Worm (Caenorhabditis elegans) whole organism, young adult: ENCODE results near the gene ptr-19.

Experiments
- B0336.3 ChIP-seq: fragments of 200-800 bp; sonication (Bioruptor generic); IDR thresholded peaks from 2 replicates; pipeline ENCODE4 v1.3.6; 2022; ENCODE audit warnings: missing genetic modification characterization, missing compliant biosample characterization
- F22D6.2 ChIP-seq: sonication (generic microtip); optimal IDR thresholded peaks from 2 replicates; lab custom pipeline; 2016; ENCODE audit warnings: mild to moderate bottlenecking, missing genetic modification characterization, missing compliant biosample characterization
- F33H1.4 ChIP-seq: fragments of 200-800 bp; sonication (Bioruptor generic); IDR thresholded peaks from 2 replicates; pipeline ENCODE4 v1.3.6; 2022; ENCODE audit warnings: missing genetic modification reagents, missing genetic modification characterization, missing compliant biosample characterization
- Y53F4B.3 ChIP-seq: fragments of 200-800 bp; sonication (Bioruptor generic); IDR thresholded peaks from 2 replicates; pipeline ENCODE4 v1.3.6; 2022; ENCODE audit warnings: missing genetic modification reagents, missing genetic modification characterization, missing compliant biosample characterization
- Y53G8AR.9 ChIP-seq: fragments of 200-800 bp; sonication (Bioruptor generic); conservative IDR thresholded peaks from 2 replicates; pipeline ENCODE4 v1.3.6; 2022; ENCODE audit warnings: missing genetic modification reagents, missing genetic modification characterization, missing compliant biosample characterization
- Y56A3A.18 ChIP-seq: fragments of 200-800 bp; sonication (Bioruptor generic); IDR thresholded peaks from 2 replicates; pipeline ENCODE4 v1.3.6; 2022; ENCODE audit warnings: missing genetic modification reagents, missing genetic modification characterization, missing compliant biosample characterization
- akir-1 ChIP-seq: fragments of 200-800 bp; sonication (Bioruptor generic); optimal IDR thresholded peaks from 2 replicates; lab custom pipeline; 2018; ENCODE audit warnings: mild to moderate bottlenecking, missing genetic modification characterization, moderate library complexity, missing compliant biosample characterization
- aptf-2 ChIP-seq: fragments of 200-800 bp; sonication (Bioruptor generic); conservative IDR thresholded peaks from 2 replicates; pipeline ENCODE4 v1.3.6; 2022; ENCODE audit warnings: missing genetic modification reagents, missing genetic modification characterization, missing compliant biosample characterization
- aptf-3 ChIP-seq: fragments of 200-800 bp; sonication (Bioruptor generic); IDR thresholded peaks from 2 replicates; pipeline ENCODE4 v1.3.6; 2022; ENCODE audit warnings: missing genetic modification characterization, missing compliant biosample characterization
- athp-1 ChIP-seq: sonication (generic microtip); optimal IDR thresholded peaks from 2 replicates; lab custom pipeline; 2017; ENCODE audit warnings: mild to moderate bottlenecking, missing genetic modification characterization, missing compliant biosample characterization
- ceh-40 ChIP-seq: fragments of 200-800 bp; sonication (Bioruptor generic); IDR thresholded peaks from 2 replicates; pipeline ENCODE4 v1.3.6; 2022; ENCODE audit warnings: missing genetic modification characterization, missing compliant biosample characterization
- chd-7 ChIP-seq: sonication (generic microtip); optimal IDR thresholded peaks from 2 replicates; lab custom pipeline; 2016; ENCODE audit warnings: mild to moderate bottlenecking, missing genetic modification characterization, moderate library complexity, missing compliant biosample characterization
- him-1 ChIP-seq: sonication (generic microtip); optimal IDR thresholded peaks from 2 replicates; lab custom pipeline; 2016; ENCODE audit warnings: missing genotype, missing genetic modification reagents, missing genetic modification characterization, missing compliant biosample characterization
- hmg-1.2 ChIP-seq: fragments of 200-800 bp; sonication (Bioruptor generic); IDR thresholded peaks from 2 replicates; pipeline ENCODE4 v1.3.6; 2022; ENCODE audit warnings: missing genetic modification reagents, missing genetic modification characterization, missing compliant biosample characterization
- let-607 ChIP-seq, 2 experiments: fragments of 200-800 bp in 1 of 2; sonication (Bioruptor generic) in 1 of 2; sonication (generic microtip) in 1 of 2; optimal IDR thresholded peaks; 2 replicates each; lab custom pipeline; 2016 to 2018; ENCODE audit warnings: mild to moderate bottlenecking in 2 of 2, missing compliant biosample characterization in 2 of 2, missing genetic modification characterization in 2 of 2, moderate library complexity in 2 of 2, missing genotype in 1 of 2
- lin-26 ChIP-seq: fragments of 200-800 bp; sonication (Bioruptor generic); IDR thresholded peaks from 2 replicates; pipeline ENCODE4 v1.3.6; 2022; ENCODE audit warnings: missing genetic modification reagents, missing genetic modification characterization, missing compliant biosample characterization
- lir-1 ChIP-seq: fragments of 200-800 bp; sonication (Bioruptor generic); conservative IDR thresholded peaks from 2 replicates; pipeline ENCODE4 v1.3.6; 2022; ENCODE audit warnings: missing genetic modification reagents, missing genetic modification characterization, missing compliant biosample characterization
- lsl-1 ChIP-seq: fragments of 200-800 bp; sonication (Bioruptor generic); optimal IDR thresholded peaks from 2 replicates; lab custom pipeline; 2018; ENCODE audit warnings: mild to moderate bottlenecking, missing genetic modification characterization, moderate library complexity, missing compliant biosample characterization
- madf-10 ChIP-seq: sonication (generic microtip); optimal IDR thresholded peaks from 2 replicates; lab custom pipeline; 2016; ENCODE audit warnings: mild to moderate bottlenecking, missing genetic modification characterization, missing compliant biosample characterization
- madf-6 ChIP-seq: fragments of 200-800 bp; sonication (Bioruptor generic); IDR thresholded peaks from 2 replicates; pipeline ENCODE4 v1.3.6; 2022; ENCODE audit warnings: missing genetic modification reagents, missing genetic modification characterization, missing compliant biosample characterization
- madf-8 ChIP-seq: fragments of 200-800 bp; sonication (Bioruptor generic); conservative IDR thresholded peaks from 2 replicates; pipeline ENCODE4 v1.3.6; 2022; ENCODE audit warnings: missing genetic modification reagents, missing genetic modification characterization, missing compliant biosample characterization
- mcd-1 ChIP-seq: fragments of 200-800 bp; sonication (Bioruptor generic); IDR thresholded peaks from 2 replicates; pipeline ENCODE4 v1.3.6; 2022; ENCODE audit warnings: missing genetic modification reagents, missing genetic modification characterization, missing compliant biosample characterization
- mes-4 ChIP-seq: sonication (generic microtip); optimal IDR thresholded peaks from 2 replicates; lab custom pipeline; 2016; ENCODE audit warnings: missing genotype, missing genetic modification characterization, missing compliant biosample characterization
- nfyb-1 ChIP-seq: fragments of 200-800 bp; sonication (Bioruptor generic); IDR thresholded peaks from 2 replicates; pipeline ENCODE4 v1.3.6; 2022; ENCODE audit warnings: missing genetic modification reagents, missing genetic modification characterization, missing compliant biosample characterization
- pha-4 ChIP-seq: fragments of 150-350 bp; sonication (generic microtip); optimal IDR thresholded peaks from 2 replicates; lab custom pipeline; 2014; ENCODE audit warnings: missing biosample characterization, missing genetic modification reagents, missing genetic modification characterization
- rec-8 ChIP-seq, 2 experiments: sonication (generic microtip); optimal IDR thresholded peaks; 2 replicates each; lab custom pipeline; 2016; ENCODE audit warnings: mild to moderate bottlenecking in 2 of 2, missing genetic modification characterization in 2 of 2, missing genetic modification reagents in 2 of 2, missing genotype in 2 of 2, missing biosample characterization in 1 of 2, missing compliant biosample characterization in 1 of 2, moderate library complexity in 1 of 2
- repo-1 ChIP-seq: sonication (generic microtip); optimal IDR thresholded peaks from 2 replicates; lab custom pipeline; 2017; ENCODE audit warnings: mild to moderate bottlenecking, missing genetic modification characterization, missing compliant biosample characterization
- snpc-1.1 ChIP-seq: sonication (generic microtip); optimal IDR thresholded peaks from 2 replicates; lab custom pipeline; 2017; ENCODE audit warnings: missing genetic modification characterization, mild to moderate bottlenecking, missing compliant biosample characterization, antibody characterized with exemption, moderate library complexity, missing genotype, missing genetic modification reagents; ENCODE audit not compliant: insufficient read depth
- snpc-3.4 ChIP-seq: sonication (generic microtip); optimal IDR thresholded peaks from 2 replicates; lab custom pipeline; 2017; ENCODE audit warnings: missing genetic modification characterization, mild to moderate bottlenecking, missing compliant biosample characterization, antibody characterized with exemption, moderate library complexity, missing genotype, missing genetic modification reagents
- sptf-2 ChIP-seq: fragments of 200-800 bp; sonication (Bioruptor generic); optimal IDR thresholded peaks from 2 replicates; lab custom pipeline; 2018; ENCODE audit warnings: mild to moderate bottlenecking, missing genetic modification characterization, missing compliant biosample characterization
- tbx-9 ChIP-seq: sonication (generic microtip); optimal IDR thresholded peaks from 2 replicates; lab custom pipeline; 2016; ENCODE audit warnings: borderline replicate concordance, missing genetic modification characterization, inconsistent platforms, missing compliant biosample characterization
- xnd-1 ChIP-seq: sonication (generic microtip); optimal IDR thresholded peaks from 2 replicates; lab custom pipeline; 2016; ENCODE audit warnings: missing genotype, missing genetic modification reagents, missing genetic modification characterization, missing compliant biosample characterization
- zfh-2 ChIP-seq: fragments of 200-800 bp; sonication (Bioruptor generic); conservative IDR thresholded peaks from 2 replicates; pipeline ENCODE4 v1.3.6; 2022; ENCODE audit warnings: missing genetic modification reagents, missing genetic modification characterization, missing compliant biosample characterization
- ztf-26 ChIP-seq: sonication (generic microtip); optimal IDR thresholded peaks from 2 replicates; lab custom pipeline; 2017; ENCODE audit warnings: missing genetic modification characterization, missing compliant biosample characterization

Gene ptr-19

ce11 chrIII:10734511-10735233, 47.0 kb upstream of the ptr-19 start:
- TF ChIP-seq pha-4 (tag; lab: Kevin White, UChicago) (peak; percentile 28), sptf-2 (GFP tag; lab: Kevin White, UChicago) (no peak)

ce11 chrIII:10736322-10736985, 45.2 kb upstream of the ptr-19 start:
- TF ChIP-seq nfyb-1 (GFP tag; lab: Robert Waterston, UW), result 0 out of 2 replicates have a peak, but pooled peaks have one; percentile 10
- 0 out of 2 replicates have a peak, but pooled peaks have one; percentile 38 for TF ChIP-seq madf-6 (GFP tag; lab: Robert Waterston, UW)
- TF ChIP-seq B0336.3, result peak; percentile 25; the same call in 1 of the 2 replicates
- peak; percentile 60 for TF ChIP-seq F33H1.4 (GFP tag; lab: Robert Waterston, UW)
- TF ChIP-seq tbx-9 (tag; lab: Kevin White, UChicago), result no peak
- TF ChIP-seq xnd-1 (tag; lab: Kevin White, UChicago), result peak; percentile 9
- peak; percentile 11 for TF ChIP-seq athp-1 (tag; lab: Kevin White, UChicago)
- TF ChIP-seq rec-8 (tag; optimal IDR thresholded peaks at IDR 0.05; lab: Kevin White, UChicago), result no peak
- peak; percentile 10 for TF ChIP-seq repo-1
- 0 out of 2 replicates have a peak, but pooled peaks have one; percentile 6 for TF ChIP-seq aptf-2 (GFP tag; lab: Robert Waterston, UW)
- TF ChIP-seq him-1 (tag; lab: Kevin White, UChicago), result peak; percentile 37
- TF ChIP-seq ceh-40 (GFP tag; lab: Robert Waterston, UW), result no peak
- TF ChIP-seq snpc-1.1, result no peak
- TF ChIP-seq hmg-1.2 (GFP tag; lab: Robert Waterston, UW), result peak; percentile 92
- 0 out of 2 replicates have a peak, but pooled peaks have one; percentile 28 for TF ChIP-seq lir-1 (GFP tag; lab: Robert Waterston, UW)
- peak; percentile 74 for TF ChIP-seq lsl-1 (GFP tag; lab: Kevin White, UChicago)
- TF ChIP-seq madf-8 (GFP tag; lab: Robert Waterston, UW), result peak; percentile 19; the same call in 1 of the 2 replicates
- no peak for TF ChIP-seq snpc-3.4 (tag; lab: Kevin White, UChicago)
- TF ChIP-seq mcd-1, result peak; percentile 35; the same call in 1 of the 2 replicates

DNA sequence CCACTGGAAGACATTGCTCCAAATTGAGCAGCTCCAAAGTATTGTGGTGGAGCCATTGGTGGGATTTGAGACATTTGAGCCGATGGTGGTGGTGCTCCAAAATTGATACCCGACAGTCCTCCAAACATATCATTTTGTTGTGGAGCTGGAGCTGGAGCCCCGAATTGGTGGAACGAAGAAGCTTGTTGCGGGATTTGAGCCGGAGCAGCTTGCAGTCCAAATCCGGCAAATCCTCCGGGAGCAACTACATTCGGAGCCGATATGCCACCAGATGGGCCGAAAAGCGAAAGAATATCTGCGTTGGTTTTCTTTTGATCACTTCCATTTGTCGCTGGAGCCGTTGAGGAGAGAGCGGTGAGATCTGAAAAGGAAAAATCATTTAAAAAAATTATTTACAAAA, 43.6 kb upstream of the ptr-19 start:
- peak; percentile 30; the same call in 1 of the 2 replicates for TF ChIP-seq zfh-2
- TF ChIP-seq Y53F4B.3, result no peak
- peak; percentile 4 for TF ChIP-seq chd-7 (tag; lab: Kevin White, UChicago)
- TF ChIP-seq mes-4 (tag; lab: Kevin White, UChicago), result no peak
- TF ChIP-seq lin-26, result peak; percentile 54; the same call in 1 of the 2 replicates
- TF ChIP-seq Y56A3A.18 (GFP tag; lab: Robert Waterston, UW), result no peak

DNA sequence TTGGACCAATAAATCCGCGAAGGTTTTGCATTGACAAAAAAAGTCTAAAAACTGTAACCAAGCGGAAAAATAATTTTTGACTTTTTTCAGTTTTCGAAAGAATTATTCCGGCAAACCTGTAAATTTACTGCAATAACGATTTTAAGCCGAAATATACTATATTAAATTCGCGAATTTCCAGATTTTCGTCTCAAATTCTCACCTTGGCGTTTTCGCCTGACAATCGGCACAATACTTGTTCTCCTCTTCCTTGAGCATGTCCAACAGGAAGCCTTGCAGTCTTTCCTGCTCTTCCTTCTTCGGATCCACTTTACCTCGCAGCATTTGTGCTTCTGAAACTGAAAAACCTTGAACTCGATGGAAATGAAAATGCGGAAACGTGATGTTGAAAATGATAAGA, 42.2 kb upstream of the ptr-19 start, which contains the start of gene smap-1:
Gene smap-1 (minus strand): TSS at position 338 of the 400 bp plus-strand sequence.
- TF ChIP-seq Y53G8AR.9 (no peak), F22D6.2 (no peak), chd-7 (tag; lab: Kevin White, UChicago) (no peak), aptf-3 (GFP tag; lab: Robert Waterston, UW) (no peak), akir-1 (GFP tag; lab: Kevin White, UChicago) (no peak), lin-26 (no peak), ztf-26 (tag; lab: Kevin White, UChicago) (no peak), let-607 (tag; optimal IDR thresholded peaks at IDR 0.05; lab: Kevin White, UChicago) (no peak), madf-10 (tag; lab: Kevin White, UChicago) (no peak)
